Worm (Caenorhabditis elegans): ENCODE data around the gene kqt-1.

The kqt-1 gene

ce11 chrX:6583385-6583784 lies 35.4 kb upstream of the kqt-1 start:
- TF ChIP-seq ceh-2 (tag; optimal IDR thresholded peaks at IDR 0.05): no peak
- TF ChIP-seq odd-2 (tag; optimal IDR thresholded peaks at IDR 0.05): no peak
- no peak for TF ChIP-seq pqm-1 (tag; optimal IDR thresholded peaks at IDR 0.05)
- TF ChIP-seq dve-1 (tag; optimal IDR thresholded peaks at IDR 0.05): no peak
- TF ChIP-seq hlh-15 (tag; optimal IDR thresholded peaks at IDR 0.05): no peak
- no peak for TF ChIP-seq zip-5 (tag; optimal IDR thresholded peaks at IDR 0.05)
- TF ChIP-seq nfya-1 (tag; optimal IDR thresholded peaks at IDR 0.05): no peak
- TF ChIP-seq ceh-45 (GFP tag; IDR thresholded peaks at IDR 0.05): no peak
- no peak for TF ChIP-seq ahr-1 (tag; optimal IDR thresholded peaks at IDR 0.05)
- TF ChIP-seq unc-55 (GFP tag; optimal IDR thresholded peaks at IDR 0.05): no peak
- no peak for TF ChIP-seq F13H6.1 (tag; optimal IDR thresholded peaks at IDR 0.05)
- TF ChIP-seq ceh-18 (tag; optimal IDR thresholded peaks at IDR 0.05): no peak
- no peak for TF ChIP-seq ceh-34 (tag; optimal IDR thresholded peaks at IDR 0.05)
- no peak for TF ChIP-seq ztf-16 (tag; optimal IDR thresholded peaks at IDR 0.05)
- TF ChIP-seq pha-4 (tag; optimal IDR thresholded peaks at IDR 0.05): no peak
- TF ChIP-seq ceh-19 (GFP tag; optimal IDR thresholded peaks at IDR 0.05): no peak
- no peak for TF ChIP-seq ets-4 (tag; optimal IDR thresholded peaks at IDR 0.05)

ce11 chrX:6588495-6588894 lies 30.3 kb upstream of the kqt-1 start, which contains the start of gene fbxl-4:
Gene fbxl-4, plus strand, starts transcription at chrX:6588795.
- TF ChIP-seq rnt-1 (tag; optimal IDR thresholded peaks at IDR 0.05): no peak
- TF ChIP-seq npax-4 (tag; optimal IDR thresholded peaks at IDR 0.05): no peak
- TF ChIP-seq ceh-6 (GFP tag; optimal IDR thresholded peaks at IDR 0.05): no peak
- no peak for TF ChIP-seq F13H6.1 (tag; optimal IDR thresholded peaks at IDR 0.05)
- TF ChIP-seq hlh-6 (tag; optimal IDR thresholded peaks at IDR 0.05): no peak
- TF ChIP-seq zip-5 (tag; optimal IDR thresholded peaks at IDR 0.05): no peak
- TF ChIP-seq K02D7.2 (tag; optimal IDR thresholded peaks at IDR 0.05): no peak
- no peak for TF ChIP-seq hlh-13 (GFP tag; optimal IDR thresholded peaks at IDR 0.05)

- TF ChIP-seq ceh-18 (tag; optimal IDR thresholded peaks at IDR 0.05) (peak; percentile 76), unc-55 (GFP tag; optimal IDR thresholded peaks at IDR 0.05) (peak; percentile 42), ceh-45 (GFP tag; IDR thresholded peaks at IDR 0.05) (no peak), rnt-1 (tag; optimal IDR thresholded peaks at IDR 0.05) (peak; percentile 59)
Measured at ce11 chrX:6591674-6592073, 27.1 kb upstream of the kqt-1 start.

ce11 chrX:6593178-6593786 lies 25.5 kb upstream of the kqt-1 start:
- peak; percentile 86 for TF ChIP-seq nhr-232 (tag; optimal IDR thresholded peaks at IDR 0.05)
- peak; percentile 79 for TF ChIP-seq tbx-2 (tag; optimal IDR thresholded peaks at IDR 0.05)
- peak; percentile 79 for TF ChIP-seq T23F11.4 (GFP tag; optimal IDR thresholded peaks at IDR 0.05)
- peak; percentile 81 for TF ChIP-seq ceh-18 (tag; optimal IDR thresholded peaks at IDR 0.05)
- peak; percentile 92 for TF ChIP-seq ref-2 (tag; optimal IDR thresholded peaks at IDR 0.05)
- TF ChIP-seq ceh-14 (tag; optimal IDR thresholded peaks at IDR 0.05): peak; percentile 81
- no peak for TF ChIP-seq pax-1 (tag; optimal IDR thresholded peaks at IDR 0.05)
- TF ChIP-seq tbx-7 (tag; optimal IDR thresholded peaks at IDR 0.05): peak; percentile 31
- TF ChIP-seq madf-2 (tag; optimal IDR thresholded peaks at IDR 0.05): peak; percentile 85
- peak; percentile 77 for TF ChIP-seq hlh-15 (tag; optimal IDR thresholded peaks at IDR 0.05)
- TF ChIP-seq K09A11.1 (tag; optimal IDR thresholded peaks at IDR 0.05; ENCODE audit: insufficient read depth): peak; percentile 73
- TF ChIP-seq ceh-2 (tag; optimal IDR thresholded peaks at IDR 0.05): peak; percentile 79
- peak; percentile 94 for TF ChIP-seq syd-9 (tag; optimal IDR thresholded peaks at IDR 0.05)
- peak; percentile 67 for TF ChIP-seq fax-1 (tag; optimal IDR thresholded peaks at IDR 0.05)
- peak; percentile 80 for TF ChIP-seq ceh-48 (tag; optimal IDR thresholded peaks at IDR 0.05)
- TF ChIP-seq ttx-3 (tag; optimal IDR thresholded peaks at IDR 0.05): peak; percentile 87
- TF ChIP-seq elt-2 (tag; optimal IDR thresholded peaks at IDR 0.05): peak; percentile 93
- TF ChIP-seq K02D7.2 (tag; optimal IDR thresholded peaks at IDR 0.05): peak; percentile 83
- no peak for TF ChIP-seq mec-3 (tag; optimal IDR thresholded peaks at IDR 0.05; ENCODE audit: borderline replicate concordance)
- TF ChIP-seq ahr-1 (tag; optimal IDR thresholded peaks at IDR 0.05): peak; percentile 64
- TF ChIP-seq ceh-30 (tag; optimal IDR thresholded peaks at IDR 0.05): no peak
- peak; percentile 83 for TF ChIP-seq hlh-13 (GFP tag; optimal IDR thresholded peaks at IDR 0.05)
- peak; percentile 87 for TF ChIP-seq ceh-34 (tag; optimal IDR thresholded peaks at IDR 0.05)
- TF ChIP-seq unc-3 (GFP tag; conservative IDR thresholded peaks at IDR 0.05): peak; percentile 89
- TF ChIP-seq unc-3 (tag; optimal IDR thresholded peaks at IDR 0.05): peak; percentile 80
- TF ChIP-seq gmeb-2 (tag; optimal IDR thresholded peaks at IDR 0.05): peak; percentile 89
- peak; percentile 94 for TF ChIP-seq hlh-6 (tag; optimal IDR thresholded peaks at IDR 0.05)
- peak; percentile 81 for TF ChIP-seq fkh-10 (GFP tag; optimal IDR thresholded peaks at IDR 0.05)
- peak; percentile 60 for TF ChIP-seq zip-5 (tag; optimal IDR thresholded peaks at IDR 0.05)
- TF ChIP-seq ceh-6 (GFP tag; optimal IDR thresholded peaks at IDR 0.05): peak; percentile 85
- no peak for TF ChIP-seq elt-4 (tag; optimal IDR thresholded peaks at IDR 0.05)
- peak; percentile 73 for TF ChIP-seq lim-6 (tag; optimal IDR thresholded peaks at IDR 0.05)
- TF ChIP-seq ceh-19 (GFP tag; optimal IDR thresholded peaks at IDR 0.05): peak; percentile 90
